Worm (Caenorhabditis elegans) whole organism, midembryonic: Measurements from ENCODE around the gene abt-4.

Experiments
- cog-1 ChIP-seq: sonication (generic microtip); optimal IDR thresholded peaks from 2 replicates; lab custom pipeline; 2016; ENCODE audit warnings: missing genetic modification characterization, missing compliant biosample characterization
- flt-1 ChIP-seq: fragments of 200-800 bp; sonication (Bioruptor generic); IDR thresholded peaks from 2 replicates; pipeline ENCODE4 v1.3.6; 2022; ENCODE audit warnings: missing genetic modification characterization, missing compliant biosample characterization
- klf-2 ChIP-seq: fragments of 200-800 bp; sonication (Bioruptor generic); conservative IDR thresholded peaks from 2 replicates; pipeline ENCODE4 v1.3.6; 2022; ENCODE audit warnings: missing genetic modification reagents, missing genetic modification characterization, missing compliant biosample characterization
- med-1 ChIP-seq: sonication (generic microtip); optimal IDR thresholded peaks from 2 replicates; lab custom pipeline; 2017; ENCODE audit warnings: missing genetic modification characterization, mild to moderate bottlenecking, missing compliant biosample characterization, antibody characterized with exemption, missing genetic modification reagents; ENCODE audit not compliant: insufficient read depth
- ref-1 ChIP-seq: fragments of 200-800 bp; sonication (Bioruptor generic); conservative IDR thresholded peaks from 2 replicates; pipeline ENCODE4 v1.3.6; 2022; ENCODE audit warnings: missing genetic modification reagents, missing genetic modification characterization, missing compliant biosample characterization
- tab-1 ChIP-seq: fragments of 200-800 bp; sonication (Bioruptor generic); IDR thresholded peaks from 2 replicates; pipeline ENCODE4 v1.3.6; 2022; ENCODE audit warnings: missing genetic modification characterization, missing compliant biosample characterization
- ztf-23 ChIP-seq: fragments of 200-800 bp; sonication (Bioruptor generic); IDR thresholded peaks from 2 replicates; pipeline ENCODE4 v1.3.6; 2022; ENCODE audit warnings: missing genetic modification reagents, missing genetic modification characterization, missing compliant biosample characterization
- ztf-29 ChIP-seq: fragments of 200-800 bp; sonication (Bioruptor generic); IDR thresholded peaks from 2 replicates; pipeline ENCODE4 v1.3.6; 2022; ENCODE audit warnings: missing genetic modification reagents, missing genetic modification characterization, missing compliant biosample characterization

ce11 chrV:281111-281510 lies 49.4 kb downstream of the abt-4 start:
- no peak for TF ChIP-seq tab-1 (GFP tag; lab: Robert Waterston, UW)
- TF ChIP-seq flt-1 (GFP tag; lab: Robert Waterston, UW) = no peak
- no peak for TF ChIP-seq cog-1 (tag; lab: Kevin White, UChicago)
- TF ChIP-seq klf-2 (GFP tag; lab: Robert Waterston, UW) = no peak
- no peak for TF ChIP-seq med-1 (GFP tag; lab: Kevin White, UChicago)
- TF ChIP-seq ztf-29 = no peak
- no peak for TF ChIP-seq ref-1
- TF ChIP-seq ztf-23 = no peak
